Fruit fly (Drosophila melanogaster) whole organism, embryonic: ENCODE results near the gene Upf2.

Experiments
- Adf1 ChIP-seq: fragments of 200-800 bp; sonication (Bioruptor generic); IDR thresholded peaks from 2 replicates; pipeline ENCODE4 v1.3.6; 2022; ENCODE audit warnings: missing biosample characterization, missing genetic modification characterization
- Aef1 ChIP-seq: fragments of 200-800 bp; sonication (Bioruptor generic); IDR thresholded peaks from 3 replicates; pipeline ENCODE4 v1.3.6; 2022; ENCODE audit warnings: missing biosample characterization, missing genetic modification characterization
- Awh ChIP-seq: fragments of 200-800 bp; sonication (Bioruptor generic); IDR thresholded peaks from 2 replicates; pipeline ENCODE4, ENCODE4 v1.3.6; 2022; ENCODE audit warnings: missing biosample characterization, missing genetic modification characterization
- CG11696 ChIP-seq: fragments of 200-800 bp; sonication (Bioruptor generic); IDR thresholded peaks from 2 replicates; pipeline ENCODE4 v1.3.6; 2022; ENCODE audit warnings: missing biosample characterization, missing genetic modification characterization
- CG12744 ChIP-seq: fragments of 200-800 bp; sonication (Bioruptor generic); optimal IDR thresholded peaks from 2 replicates; lab custom pipeline; 2016; ENCODE audit warnings: missing biosample characterization, missing genetic modification characterization
- CG13287 ChIP-seq: fragments of 200-800 bp; sonication (Bioruptor generic); IDR thresholded peaks from 2 replicates; pipeline ENCODE4 v1.3.6; 2022; ENCODE audit warnings: missing biosample characterization, missing genetic modification characterization; ENCODE audit not compliant: partially characterized antibody
- CG14441 ChIP-seq: fragments of 200-800 bp; sonication (Bioruptor generic); IDR thresholded peaks from 2 replicates; pipeline ENCODE4 v1.3.6; 2022; ENCODE audit warnings: missing biosample characterization, missing genetic modification characterization
- CG15269 ChIP-seq: fragments of 200-800 bp; sonication (Bioruptor generic); optimal IDR thresholded peaks from 2 replicates; lab custom pipeline; 2018; ENCODE audit warnings: missing biosample characterization, mild to moderate bottlenecking, missing genetic modification characterization, moderate library complexity
- CG17359 ChIP-seq: fragments of 200-800 bp; sonication (Bioruptor generic); optimal IDR thresholded peaks from 3 replicates; lab custom pipeline; 2018; ENCODE audit warnings: missing biosample characterization, mild to moderate bottlenecking, missing genetic modification characterization, moderate library complexity
- CG30020 ChIP-seq: fragments of 200-800 bp; optimal IDR thresholded peaks from 2 replicates; lab custom pipeline; 2019; ENCODE audit warnings: missing biosample characterization, mild to moderate bottlenecking, missing genetic modification characterization, moderate library complexity
- CG31365 ChIP-seq: fragments of 200-800 bp; sonication (Bioruptor generic); optimal IDR thresholded peaks from 2 replicates; lab custom pipeline; 2018; ENCODE audit warnings: missing biosample characterization, mild to moderate bottlenecking, missing genetic modification characterization
- CG31388 ChIP-seq: fragments of 200-800 bp; sonication (Bioruptor generic); optimal IDR thresholded peaks from 2 replicates; lab custom pipeline; 2016; ENCODE audit warnings: missing biosample characterization, missing genetic modification characterization
- CG3163 ChIP-seq: fragments of 200-800 bp; sonication (Bioruptor generic); optimal IDR thresholded peaks from 3 replicates; lab custom pipeline; 2016; ENCODE audit warnings: missing biosample characterization, missing genetic modification characterization
- CG34376 ChIP-seq: fragments of 200-800 bp; sonication (Bioruptor generic); optimal IDR thresholded peaks from 2 replicates; lab custom pipeline; 2018; ENCODE audit warnings: missing biosample characterization, mild to moderate bottlenecking, missing genetic modification characterization
- CG4360 ChIP-seq: fragments of 200-800 bp; sonication (Bioruptor generic); IDR thresholded peaks from 2 replicates; pipeline ENCODE4 v1.3.6; 2022; ENCODE audit warnings: missing biosample characterization, missing genetic modification characterization
- CG4707 ChIP-seq: fragments of 200-800 bp; sonication (Bioruptor generic); optimal IDR thresholded peaks from 2 replicates; lab custom pipeline; 2018; ENCODE audit warnings: missing biosample characterization, mild to moderate bottlenecking, missing genetic modification characterization, moderate library complexity
- CG6689 ChIP-seq: fragments of 200-800 bp; sonication (Bioruptor generic); IDR thresholded peaks from 2 replicates; pipeline ENCODE4 v1.3.6; 2022; ENCODE audit warnings: missing biosample characterization, missing genetic modification characterization
- CG7786 ChIP-seq: fragments of 200-800 bp; sonication (Bioruptor generic); optimal IDR thresholded peaks from 2 replicates; lab custom pipeline; 2016; ENCODE audit warnings: missing biosample characterization, missing genetic modification characterization
- CG8924 ChIP-seq: fragments of 200-800 bp; optimal IDR thresholded peaks from 3 replicates; lab custom pipeline; 2019; ENCODE audit warnings: missing biosample characterization, mild to moderate bottlenecking, missing genetic modification characterization, moderate library complexity
- CHES-1-like ChIP-seq: fragments of 200-800 bp; sonication (Bioruptor generic); optimal IDR thresholded peaks from 2 replicates; lab custom pipeline; 2016; ENCODE audit warnings: missing biosample characterization, missing genetic modification characterization
- Dfd ChIP-seq, 2 experiments: fragments of >200 bp; optimal IDR thresholded peaks; 2 replicates each; lab custom pipeline; 2017; ENCODE audit warnings: missing biosample characterization in 2 of 2, missing genetic modification characterization in 2 of 2
- Drgx ChIP-seq: fragments of 200-800 bp; sonication (Bioruptor generic); IDR thresholded peaks from 2 replicates; pipeline ENCODE4 v1.3.6; 2022; ENCODE audit warnings: missing biosample characterization, missing genetic modification characterization
- Eip74EF ChIP-seq, 2 experiments: fragments of 200-800 bp in 1 of 2; fragments of >200 bp in 1 of 2; sonication (Bioruptor generic) in 1 of 2; optimal IDR thresholded peaks; 2 replicates each; lab custom pipeline; 2017 to 2019; ENCODE audit warnings: missing biosample characterization in 2 of 2, missing genetic modification characterization in 2 of 2, mild to moderate bottlenecking in 1 of 2, moderate library complexity in 1 of 2
- Ets97D ChIP-seq: fragments of 200-800 bp; sonication (Bioruptor generic); optimal IDR thresholded peaks from 3 replicates; lab custom pipeline; 2016; ENCODE audit warnings: missing biosample characterization, missing genetic modification characterization
- NK7.1 ChIP-seq: fragments of 200-800 bp; sonication (Bioruptor generic); optimal IDR thresholded peaks from 3 replicates; lab custom pipeline; 2016; ENCODE audit warnings: missing biosample characterization, missing genetic modification characterization
- Rfx ChIP-seq: fragments of 200-800 bp; sonication (Bioruptor generic); IDR thresholded peaks from 2 replicates; pipeline ENCODE4 v1.3.6; 2022; ENCODE audit warnings: missing biosample characterization, missing genetic modification characterization
- Sox102F ChIP-seq: fragments of 200-800 bp; sonication (Bioruptor generic); optimal IDR thresholded peaks from 2 replicates; lab custom pipeline; 2018; ENCODE audit warnings: missing biosample characterization, mild to moderate bottlenecking, missing genetic modification characterization, moderate library complexity
- Spps ChIP-seq: fragments of 200-800 bp; sonication (Bioruptor generic); optimal IDR thresholded peaks from 2 replicates; lab custom pipeline; 2018; ENCODE audit warnings: missing biosample characterization, mild to moderate bottlenecking, missing genetic modification characterization
- Trl ChIP-seq, 3 experiments: fragments of >200 bp in 2 of 3; fragments of 200-800 bp in 1 of 3; sonication (Bioruptor generic) in 1 of 3; optimal IDR thresholded peaks; 2 replicates in 1 of 3; 3 replicates in 2 of 3; lab custom pipeline; 2016 to 2017; ENCODE audit warnings: missing biosample characterization in 1 of 3, missing genetic modification characterization in 1 of 3
- bbx ChIP-seq: fragments of 200-800 bp; sonication (Bioruptor generic); IDR thresholded peaks from 2 replicates; pipeline ENCODE4 v1.3.6; 2022; ENCODE audit warnings: missing biosample characterization, missing genetic modification characterization; ENCODE audit not compliant: partially characterized antibody
- cg ChIP-seq: fragments of 200-800 bp; sonication (Bioruptor generic); optimal IDR thresholded peaks from 3 replicates; lab custom pipeline; 2019; ENCODE audit warnings: missing biosample characterization, mild to moderate bottlenecking, missing genetic modification characterization, moderate library complexity
- chinmo ChIP-seq: fragments of 200-800 bp; sonication (Bioruptor generic); IDR thresholded peaks from 4 replicates; pipeline ENCODE4 v1.3.6; 2022; ENCODE audit warnings: missing biosample characterization, missing genetic modification characterization; ENCODE audit not compliant: partially characterized antibody
- chm ChIP-seq: fragments of 200-800 bp; sonication (Bioruptor generic); IDR thresholded peaks from 2 replicates; pipeline ENCODE4 v1.3.6; 2022; ENCODE audit warnings: missing biosample characterization, missing genetic modification characterization
- ci ChIP-seq: fragments of 200-800 bp; sonication (Bioruptor generic); IDR thresholded peaks from 3 replicates; pipeline ENCODE4 v1.3.6; 2022; ENCODE audit warnings: missing biosample characterization, missing genetic modification characterization
- crc ChIP-seq: fragments of 200-800 bp; sonication (Bioruptor generic); optimal IDR thresholded peaks from 2 replicates; lab custom pipeline; 2016; ENCODE audit warnings: missing biosample characterization, missing genetic modification characterization
- crp ChIP-seq, 2 experiments: fragments of 200-800 bp; sonication (Bioruptor generic); optimal IDR thresholded peaks; 2 replicates in 1 of 2; 3 replicates in 1 of 2; lab custom pipeline; 2017; ENCODE audit warnings: missing biosample characterization in 2 of 2, missing genetic modification characterization in 2 of 2, mild to moderate bottlenecking in 1 of 2, moderate library complexity in 1 of 2
- da ChIP-seq: fragments of 200-800 bp; sonication (Bioruptor generic); optimal IDR thresholded peaks from 2 replicates; lab custom pipeline; 2016; ENCODE audit warnings: missing biosample characterization, missing genetic modification characterization
- dm ChIP-seq: fragments of 200-800 bp; sonication (Bioruptor generic); optimal IDR thresholded peaks from 3 replicates; lab custom pipeline; 2016; ENCODE audit warnings: missing biosample characterization, missing genetic modification characterization
- gcm2 ChIP-seq: fragments of 200-800 bp; sonication (Bioruptor generic); optimal IDR thresholded peaks from 2 replicates; lab custom pipeline; 2016; ENCODE audit warnings: missing biosample characterization, missing genetic modification characterization
- hth ChIP-seq: fragments of >200 bp; optimal IDR thresholded peaks from 2 replicates; lab custom pipeline; 2017; ENCODE audit warnings: inconsistent platforms
- kay ChIP-seq: fragments of 200-800 bp; sonication (Bioruptor generic); optimal IDR thresholded peaks from 2 replicates; lab custom pipeline; 2016; ENCODE audit warnings: missing biosample characterization, missing genetic modification characterization
- nom ChIP-seq: fragments of 200-800 bp; sonication (Bioruptor generic); optimal IDR thresholded peaks from 2 replicates; lab custom pipeline; 2017; ENCODE audit warnings: missing biosample characterization, missing genetic modification characterization, mild to moderate bottlenecking, moderate library complexity, missing genetic modification reagents
- pan ChIP-seq, 4 experiments: fragments of >200 bp in 3 of 4; fragments of 200-800 bp in 1 of 4; sonication (Bioruptor generic) in 1 of 4; optimal IDR thresholded peaks in 3 of 4; IDR thresholded peaks in 1 of 4; 2 replicates each; pipeline versions ENCODE4 v1.3.6 to Lab custom; 2017 to 2022; ENCODE audit warnings: missing biosample characterization in 2 of 4, missing genetic modification characterization in 2 of 4, mixed read lengths in 1 of 4
- slbo ChIP-seq: fragments of 200-800 bp; sonication (Bioruptor generic); IDR thresholded peaks from 2 replicates; pipeline ENCODE4 v1.3.6; 2022; ENCODE audit warnings: missing biosample characterization, missing genetic modification characterization
- sqz ChIP-seq: fragments of 200-800 bp; sonication (Bioruptor generic); optimal IDR thresholded peaks from 3 replicates; lab custom pipeline; 2018; ENCODE audit warnings: missing biosample characterization, mild to moderate bottlenecking, missing genetic modification characterization
- stwl ChIP-seq: fragments of 200-800 bp; sonication (Bioruptor generic); optimal IDR thresholded peaks from 3 replicates; lab custom pipeline; 2018; ENCODE audit warnings: missing biosample characterization, mild to moderate bottlenecking, missing genetic modification characterization, moderate library complexity
- yki ChIP-seq: fragments of >200 bp; optimal IDR thresholded peaks from 3 replicates; lab custom pipeline; 2018
- z ChIP-seq: fragments of 200-800 bp; sonication (Bioruptor generic); IDR thresholded peaks from 3 replicates; pipeline ENCODE4 v1.3.6; 2022; ENCODE audit warnings: missing biosample characterization, missing genetic modification characterization

Gene Upf2

dm6 chrX:8080174-8080573 lies 4.9 kb upstream of the Upf2 start (continued):
- TF ChIP-seq gcm2 (no peak), CG4707 (GFP tag; lab: Kevin White, UChicago) (no peak)

- peak; percentile 4 for TF ChIP-seq CG8924 (tag; lab: Kevin White, UChicago)
- no peak for TF ChIP-seq NK7.1 (GFP tag; lab: Kevin White, UChicago)
- TF ChIP-seq CHES-1-like (GFP tag; lab: Kevin White, UChicago), result no peak
- no peak for TF ChIP-seq CG12744 (GFP tag; lab: Kevin White, UChicago)
- TF ChIP-seq hth (lab: Kevin White, UChicago), result no peak
- TF ChIP-seq slbo (GFP tag; lab: Robert Waterston, UW), result 0 out of 2 replicates have a peak, but pooled peaks have one; percentile 5
- TF ChIP-seq CG34376 (GFP tag; lab: Kevin White, UChicago), result peak; percentile 22
- no peak for TF ChIP-seq CG15269
- TF ChIP-seq yki (lab: Kevin White, UChicago), result no peak
- 0 out of 3 replicates have a peak, but pooled peaks have one; percentile 40 for TF ChIP-seq z (GFP tag; lab: Robert Waterston, UW)
- TF ChIP-seq Spps (tag; lab: Kevin White, UChicago), result no peak
- no peak for TF ChIP-seq Adf1
- TF ChIP-seq CG4360 (GFP tag; lab: Robert Waterston, UW), result peak; percentile 90
- peak in 1 of 2 experiments; percentile 71 for TF ChIP-seq Dfd (GFP tag; optimal IDR thresholded peaks at IDR 0.05; lab: Kevin White, UChicago)
- peak; percentile 2 for TF ChIP-seq Ets97D
- TF ChIP-seq CG6689, result no peak
- no peak for TF ChIP-seq pan (optimal IDR thresholded peaks at IDR 0.05; lab: Kevin White, UChicago)
- TF ChIP-seq pan (GFP tag; optimal IDR thresholded peaks at IDR 0.05 in 1 of 2, IDR thresholded peaks at IDR 0.05 in 1 of 2), result peak in 1 of 2 experiments; percentile 18
- peak in 1 of 2 experiments; percentile 58 for TF ChIP-seq crp (GFP tag; optimal IDR thresholded peaks at IDR 0.05; lab: Kevin White, UChicago)
- peak in 1 of 2 experiments; percentile 50 for TF ChIP-seq Trl (optimal IDR thresholded peaks at IDR 0.05; lab: Kevin White, UChicago)
- TF ChIP-seq Trl (GFP tag; optimal IDR thresholded peaks at IDR 0.05; lab: Kevin White, UChicago), result no peak
- 0 out of 4 replicates have a peak, but pooled peaks have one; percentile 17 for TF ChIP-seq chinmo (GFP tag; lab: Robert Waterston, UW)
- no peak for TF ChIP-seq CG7786
- peak; percentile 17; the same call in 1 of the 2 replicates for TF ChIP-seq Rfx (GFP tag; lab: Robert Waterston, UW)
- peak; percentile 5 for TF ChIP-seq dm (GFP tag; lab: Kevin White, UChicago)
- TF ChIP-seq Aef1 (GFP tag; lab: Robert Waterston, UW), result peak; percentile 83
- no peak for TF ChIP-seq CG30020 (tag; lab: Kevin White, UChicago)
- TF ChIP-seq kay (GFP tag; lab: Kevin White, UChicago), result peak; percentile 85
- peak; percentile 98 for TF ChIP-seq CG31365 (tag; lab: Kevin White, UChicago)
- TF ChIP-seq CG11696 (GFP tag; lab: Robert Waterston, UW), result peak; percentile 91
- peak; percentile 53 for TF ChIP-seq Drgx (GFP tag; lab: Robert Waterston, UW)
- TF ChIP-seq cg (GFP tag; lab: Kevin White, UChicago), result peak; percentile 63
- TF ChIP-seq da (GFP tag; lab: Kevin White, UChicago), result peak; percentile 31
- TF ChIP-seq bbx (GFP tag; lab: Robert Waterston, UW), result peak; percentile 18; the same call in 1 of the 2 replicates
- peak; percentile 36 for TF ChIP-seq CG17359 (tag; lab: Kevin White, UChicago)
- no peak for TF ChIP-seq CG31388 (GFP tag; lab: Kevin White, UChicago)
- peak; percentile 93 for TF ChIP-seq nom
- peak; percentile 31 for TF ChIP-seq sqz (GFP tag; lab: Kevin White, UChicago)
- TF ChIP-seq CG14441 (GFP tag; lab: Robert Waterston, UW), result no peak
- no peak for TF ChIP-seq crc (GFP tag; lab: Kevin White, UChicago)
- TF ChIP-seq Sox102F, result no peak
- peak in 1 of 2 experiments; percentile 96 for TF ChIP-seq Eip74EF (GFP tag; optimal IDR thresholded peaks at IDR 0.05; lab: Kevin White, UChicago)
- 0 out of 2 replicates have a peak, but pooled peaks have one; percentile 19 for TF ChIP-seq CG13287 (GFP tag; lab: Robert Waterston, UW)
- TF ChIP-seq Awh (GFP tag; lab: Robert Waterston, UW), result no peak
- no peak for TF ChIP-seq CG3163 (GFP tag; lab: Kevin White, UChicago)
- TF ChIP-seq chm (GFP tag; lab: Robert Waterston, UW), result 0 out of 2 replicates have a peak, but pooled peaks have one; percentile 22
- peak; percentile 51; the same call in 2 of the 3 replicates for TF ChIP-seq ci (GFP tag; lab: Robert Waterston, UW)
- TF ChIP-seq stwl (tag; lab: Kevin White, UChicago), result peak; percentile 46
These were observed 12.0 kb downstream of the Upf2 start for dm6 chrX:8063223-8063674.
